Worm (Caenorhabditis elegans) whole organism, young adult: Measurements from ENCODE around the gene gpdh-2.

ENCODE experiments used
- B0261.1 ChIP-seq: sonication (generic microtip); optimal IDR thresholded peaks from 2 replicates; lab custom pipeline; 2016; ENCODE audit warnings: mild to moderate bottlenecking, missing genetic modification characterization, moderate library complexity, missing compliant biosample characterization
- B0336.3 ChIP-seq: fragments of 200-800 bp; sonication (Bioruptor generic); IDR thresholded peaks from 2 replicates; pipeline ENCODE4 v1.3.6; 2022; ENCODE audit warnings: missing genetic modification characterization, missing compliant biosample characterization
- C06A6.2 ChIP-seq: fragments of 200-800 bp; sonication (Bioruptor generic); conservative IDR thresholded peaks from 2 replicates; pipeline ENCODE4 v1.3.6; 2022; ENCODE audit warnings: missing genetic modification characterization, missing compliant biosample characterization
- D2030.7 ChIP-seq: fragments of 200-800 bp; sonication (Bioruptor generic); IDR thresholded peaks from 2 replicates; pipeline ENCODE4 v1.3.6; 2022; ENCODE audit warnings: missing genetic modification reagents, missing genetic modification characterization, missing compliant biosample characterization
- F22D6.2 ChIP-seq: sonication (generic microtip); optimal IDR thresholded peaks from 2 replicates; lab custom pipeline; 2016; ENCODE audit warnings: mild to moderate bottlenecking, missing genetic modification characterization, missing compliant biosample characterization
- F39B2.1 ChIP-seq: fragments of 200-800 bp; sonication (Bioruptor generic); IDR thresholded peaks from 2 replicates; pipeline ENCODE4 v1.3.6; 2022; ENCODE audit warnings: missing genetic modification reagents, missing genetic modification characterization, missing compliant biosample characterization
- F55B11.4 ChIP-seq: sonication (generic microtip); optimal IDR thresholded peaks from 2 replicates; lab custom pipeline; 2016; ENCODE audit warnings: missing compliant biosample characterization, missing genetic modification characterization, borderline replicate concordance; ENCODE audit not compliant: insufficient read depth
- K11D2.4 ChIP-seq: fragments of 200-800 bp; sonication (Bioruptor generic); IDR thresholded peaks from 2 replicates; pipeline ENCODE4 v1.3.6; 2022; ENCODE audit warnings: missing genetic modification reagents, missing genetic modification characterization, missing compliant biosample characterization
- T07F8.4 ChIP-seq: sonication (generic microtip); optimal IDR thresholded peaks from 2 replicates; lab custom pipeline; 2016; ENCODE audit warnings: mild to moderate bottlenecking, missing genetic modification characterization, moderate library complexity, missing compliant biosample characterization
- T26A5.8 ChIP-seq: sonication (generic microtip); optimal IDR thresholded peaks from 2 replicates; lab custom pipeline; 2016; ENCODE audit warnings: missing genetic modification characterization, missing compliant biosample characterization
- Y53F4B.3 ChIP-seq: fragments of 200-800 bp; sonication (Bioruptor generic); IDR thresholded peaks from 2 replicates; pipeline ENCODE4 v1.3.6; 2022; ENCODE audit warnings: missing genetic modification reagents, missing genetic modification characterization, missing compliant biosample characterization
- Y67H2A.10 ChIP-seq: fragments of 200-800 bp; sonication (Bioruptor generic); conservative IDR thresholded peaks from 2 replicates; pipeline ENCODE4 v1.3.6; 2022; ENCODE audit warnings: missing genetic modification reagents, missing genetic modification characterization, missing compliant biosample characterization
- ZK185.1 ChIP-seq: sonication (generic microtip); optimal IDR thresholded peaks from 2 replicates; lab custom pipeline; 2016; ENCODE audit warnings: mild to moderate bottlenecking, missing genetic modification characterization, missing compliant biosample characterization; ENCODE audit not compliant: poor library complexity, severe bottlenecking
- ama-1 ChIP-seq, 3 experiments: fragments of 150-350 bp in 1 of 3; sonication (generic microtip) in 2 of 3; optimal IDR thresholded peaks; 2 replicates each; lab custom pipeline; 2014 to 2018; ENCODE audit warnings: missing biosample characterization in 2 of 3, missing genetic modification characterization in 2 of 3, missing genetic modification reagents in 2 of 3
- attf-3 ChIP-seq: fragments of 200-800 bp; sonication (Bioruptor generic); conservative IDR thresholded peaks from 2 replicates; pipeline ENCODE4 v1.3.6; 2022; ENCODE audit warnings: missing genetic modification reagents, missing genetic modification characterization, missing compliant biosample characterization
- attf-5 ChIP-seq: fragments of 200-800 bp; sonication (Bioruptor generic); optimal IDR thresholded peaks from 2 replicates; lab custom pipeline; 2018; ENCODE audit warnings: mild to moderate bottlenecking, missing genetic modification characterization, missing compliant biosample characterization
- bed-1 ChIP-seq: fragments of 200-800 bp; sonication (Bioruptor generic); IDR thresholded peaks from 2 replicates; pipeline ENCODE4 v1.3.6; 2022; ENCODE audit warnings: missing genetic modification reagents, missing genetic modification characterization, missing compliant biosample characterization
- cebp-1 ChIP-seq, 2 experiments: fragments of 200-800 bp in 1 of 2; sonication (Bioruptor generic) in 1 of 2; sonication (generic microtip) in 1 of 2; IDR thresholded peaks in 1 of 2; optimal IDR thresholded peaks in 1 of 2; 2 replicates each; pipeline versions ENCODE4 v1.3.6 to Lab custom; 2017 to 2022; ENCODE audit warnings: missing compliant biosample characterization in 2 of 2, missing genetic modification characterization in 2 of 2, mild to moderate bottlenecking in 1 of 2, missing genetic modification reagents in 1 of 2, moderate library complexity in 1 of 2
- cebp-2 ChIP-seq: fragments of 200-800 bp; sonication (Bioruptor generic); IDR thresholded peaks from 2 replicates; pipeline ENCODE4 v1.3.6; 2022; ENCODE audit warnings: missing genetic modification characterization, missing compliant biosample characterization
- ceh-27 ChIP-seq: fragments of 200-800 bp; sonication (Bioruptor generic); optimal IDR thresholded peaks from 2 replicates; lab custom pipeline; 2018; ENCODE audit warnings: mild to moderate bottlenecking, missing genetic modification characterization, moderate library complexity, missing compliant biosample characterization
- ceh-40 ChIP-seq: fragments of 200-800 bp; sonication (Bioruptor generic); IDR thresholded peaks from 2 replicates; pipeline ENCODE4 v1.3.6; 2022; ENCODE audit warnings: missing genetic modification characterization, missing compliant biosample characterization
- dpff-1 ChIP-seq: sonication (generic microtip); optimal IDR thresholded peaks from 2 replicates; lab custom pipeline; 2017; ENCODE audit warnings: mild to moderate bottlenecking, missing genetic modification characterization, missing compliant biosample characterization
- efl-1 ChIP-seq: fragments of 150-350 bp; optimal IDR thresholded peaks from 2 replicates; lab custom pipeline; 2014; ENCODE audit warnings: missing biosample characterization, missing genetic modification reagents, missing genetic modification characterization
- egl-44 ChIP-seq: fragments of 200-800 bp; sonication (Bioruptor generic); IDR thresholded peaks from 2 replicates; pipeline ENCODE4 v1.3.6; 2022; ENCODE audit warnings: missing genetic modification reagents, missing genetic modification characterization, missing compliant biosample characterization
- egrh-3 ChIP-seq: fragments of 200-800 bp; sonication (Bioruptor generic); IDR thresholded peaks from 2 replicates; pipeline ENCODE4 v1.3.6; 2022; ENCODE audit warnings: missing genetic modification reagents, missing genetic modification characterization, missing compliant biosample characterization
- ets-4 ChIP-seq: fragments of 200-800 bp; sonication (Bioruptor generic); optimal IDR thresholded peaks from 2 replicates; lab custom pipeline; 2018; ENCODE audit warnings: mild to moderate bottlenecking, missing genetic modification characterization, missing compliant biosample characterization
- lag-1 ChIP-seq: fragments of 200-800 bp; sonication (Bioruptor generic); IDR thresholded peaks from 2 replicates; pipeline ENCODE4 v1.3.6; 2022; ENCODE audit warnings: missing genetic modification reagents, missing genetic modification characterization, missing compliant biosample characterization
- lsl-1 ChIP-seq: fragments of 200-800 bp; sonication (Bioruptor generic); optimal IDR thresholded peaks from 2 replicates; lab custom pipeline; 2018; ENCODE audit warnings: mild to moderate bottlenecking, missing genetic modification characterization, moderate library complexity, missing compliant biosample characterization
- lsy-27 ChIP-seq: sonication (generic microtip); optimal IDR thresholded peaks from 2 replicates; lab custom pipeline; 2017; ENCODE audit warnings: missing genetic modification characterization, mild to moderate bottlenecking, missing compliant biosample characterization, antibody characterized with exemption, missing genotype, borderline replicate concordance; ENCODE audit not compliant: insufficient read depth
- madf-10 ChIP-seq: sonication (generic microtip); optimal IDR thresholded peaks from 2 replicates; lab custom pipeline; 2016; ENCODE audit warnings: mild to moderate bottlenecking, missing genetic modification characterization, missing compliant biosample characterization
- madf-8 ChIP-seq: fragments of 200-800 bp; sonication (Bioruptor generic); conservative IDR thresholded peaks from 2 replicates; pipeline ENCODE4 v1.3.6; 2022; ENCODE audit warnings: missing genetic modification reagents, missing genetic modification characterization, missing compliant biosample characterization
- mcd-1 ChIP-seq: fragments of 200-800 bp; sonication (Bioruptor generic); IDR thresholded peaks from 2 replicates; pipeline ENCODE4 v1.3.6; 2022; ENCODE audit warnings: missing genetic modification reagents, missing genetic modification characterization, missing compliant biosample characterization
- nhr-90 ChIP-seq: sonication (generic microtip); optimal IDR thresholded peaks from 2 replicates; lab custom pipeline; 2016; ENCODE audit warnings: missing genotype, mild to moderate bottlenecking, missing genetic modification characterization, missing compliant biosample characterization
- pbrm-1 ChIP-seq: fragments of 200-800 bp; sonication (Bioruptor generic); IDR thresholded peaks from 2 replicates; pipeline ENCODE4 v1.3.6; 2022; ENCODE audit warnings: missing genetic modification reagents, missing genetic modification characterization, missing compliant biosample characterization
- pha-4 ChIP-seq: fragments of 150-350 bp; sonication (generic microtip); optimal IDR thresholded peaks from 2 replicates; lab custom pipeline; 2014; ENCODE audit warnings: missing biosample characterization, missing genetic modification reagents, missing genetic modification characterization
- rec-8 ChIP-seq, 2 experiments: sonication (generic microtip); optimal IDR thresholded peaks; 2 replicates each; lab custom pipeline; 2016; ENCODE audit warnings: mild to moderate bottlenecking in 2 of 2, missing genetic modification characterization in 2 of 2, missing genetic modification reagents in 2 of 2, missing genotype in 2 of 2, missing biosample characterization in 1 of 2, missing compliant biosample characterization in 1 of 2, moderate library complexity in 1 of 2
- repo-1 ChIP-seq: sonication (generic microtip); optimal IDR thresholded peaks from 2 replicates; lab custom pipeline; 2017; ENCODE audit warnings: mild to moderate bottlenecking, missing genetic modification characterization, missing compliant biosample characterization
- rpc-1 ChIP-seq, 2 experiments: fragments of 150-350 bp in 1 of 2; sonication (generic microtip) in 1 of 2; optimal IDR thresholded peaks; 2 replicates each; lab custom pipeline; 2014 to 2018; ENCODE audit warnings: missing biosample characterization in 1 of 2, missing genetic modification characterization in 1 of 2, missing genetic modification reagents in 1 of 2, missing genotype in 1 of 2
- snpc-4 ChIP-seq, 5 experiments: fragments of 150-350 bp in 1 of 5; sonication (generic microtip) in 4 of 5; optimal IDR thresholded peaks; 2 replicates each; lab custom pipeline; 2014 to 2018; ENCODE audit warnings: missing genetic modification characterization in 5 of 5, missing biosample characterization in 3 of 5, antibody characterized with exemption in 2 of 5, mild to moderate bottlenecking in 2 of 5, missing compliant biosample characterization in 2 of 5, missing genotype in 2 of 5, moderate library complexity in 2 of 5, missing genetic modification reagents in 1 of 5
- sptf-2 ChIP-seq: fragments of 200-800 bp; sonication (Bioruptor generic); optimal IDR thresholded peaks from 2 replicates; lab custom pipeline; 2018; ENCODE audit warnings: mild to moderate bottlenecking, missing genetic modification characterization, missing compliant biosample characterization
- tbp1 ChIP-seq: fragments of 200-800 bp; sonication (Bioruptor generic); optimal IDR thresholded peaks from 2 replicates; lab custom pipeline; 2018; ENCODE audit warnings: mild to moderate bottlenecking, missing genetic modification characterization, missing compliant biosample characterization
- xnd-1 ChIP-seq: sonication (generic microtip); optimal IDR thresholded peaks from 2 replicates; lab custom pipeline; 2016; ENCODE audit warnings: missing genotype, missing genetic modification reagents, missing genetic modification characterization, missing compliant biosample characterization
- zim-3 ChIP-seq: sonication (generic microtip); optimal IDR thresholded peaks from 2 replicates; lab custom pipeline; 2017; ENCODE audit warnings: mild to moderate bottlenecking, missing genetic modification characterization, moderate library complexity, missing compliant biosample characterization
- ztf-18 ChIP-seq: sonication (generic microtip); optimal IDR thresholded peaks from 2 replicates; lab custom pipeline; 2016; ENCODE audit warnings: missing genotype, mild to moderate bottlenecking, missing genetic modification characterization, missing compliant biosample characterization
- ztf-3 ChIP-seq: fragments of 200-800 bp; sonication (Bioruptor generic); optimal IDR thresholded peaks from 2 replicates; lab custom pipeline; 2018; ENCODE audit warnings: mild to moderate bottlenecking, missing genetic modification characterization, missing compliant biosample characterization

gpdh-2 gene

DNA sequence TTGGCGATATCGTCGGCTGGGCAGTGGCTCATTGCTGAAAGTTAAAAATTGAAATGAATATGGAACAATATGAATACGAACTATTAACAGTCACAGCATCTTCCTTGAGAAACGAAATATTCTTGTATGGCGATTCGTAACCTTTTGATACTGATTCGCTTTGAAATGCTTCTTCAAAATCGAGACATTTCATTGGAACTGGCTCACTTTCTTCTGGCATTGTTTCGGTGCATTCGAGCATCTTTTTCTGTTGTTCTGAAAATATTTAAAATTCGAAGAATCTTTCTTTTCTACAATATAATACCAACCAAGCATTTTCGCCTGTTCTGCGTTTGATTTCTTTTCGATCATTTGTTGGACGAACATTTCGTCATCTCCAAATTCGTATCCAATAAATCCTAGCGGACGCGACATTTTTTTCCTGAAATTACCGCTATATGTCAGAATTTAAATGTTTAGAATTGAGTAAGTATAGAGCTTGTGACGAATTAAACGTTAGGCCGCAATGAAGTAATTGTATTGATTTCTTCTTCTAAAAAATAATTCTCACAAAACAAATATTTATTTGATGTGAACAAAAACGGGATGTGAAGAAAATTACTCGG lies 34.6 kb downstream of the gpdh-2 start, which contains the start of gene lin-52 (continued):
- TF ChIP-seq mcd-1 (GFP tag; lab: Robert Waterston, UW) (no peak; the same call in 1 of the 2 replicates), zim-3 (no peak), T07F8.4 (tag; lab: Kevin White, UChicago) (no peak), lag-1 (GFP tag; lab: Robert Waterston, UW) (no peak), attf-3 (GFP tag; lab: Robert Waterston, UW) (no peak), F39B2.1 (0 out of 2 replicates have a peak, but pooled peaks have one; percentile 60), lsl-1 (GFP tag; lab: Kevin White, UChicago) (no peak), C06A6.2 (GFP tag; lab: Robert Waterston, UW) (no peak), madf-8 (GFP tag; lab: Robert Waterston, UW) (no peak), ama-1 (optimal IDR thresholded peaks at IDR 0.05; lab: Kevin White, UChicago) (peak; percentile 79), ama-1 (GFP tag; optimal IDR thresholded peaks at IDR 0.05; lab: Kevin White, UChicago) (peak in 1 of 2 experiments; percentile 8), ceh-40 (no peak), ceh-27 (GFP tag; lab: Kevin White, UChicago) (no peak), attf-5 (GFP tag; lab: Kevin White, UChicago) (no peak), pbrm-1 (GFP tag; lab: Robert Waterston, UW) (no peak), F22D6.2 (tag; lab: Kevin White, UChicago) (no peak), Y53F4B.3 (GFP tag; lab: Robert Waterston, UW) (no peak), K11D2.4 (GFP tag; lab: Robert Waterston, UW) (no peak; the same call in 1 of the 2 replicates), B0261.1 (no peak), ztf-3 (GFP tag; lab: Kevin White, UChicago) (no peak), egl-44 (GFP tag; lab: Robert Waterston, UW) (no peak), rec-8 (tag; optimal IDR thresholded peaks at IDR 0.05; lab: Kevin White, UChicago) (no peak), pha-4 (tag; lab: Kevin White, UChicago) (no peak), sptf-2 (GFP tag; lab: Kevin White, UChicago) (no peak), lsy-27 (tag; lab: Kevin White, UChicago) (no peak), nhr-90 (tag; lab: Kevin White, UChicago) (no peak), cebp-1 (GFP tag; IDR thresholded peaks at IDR 0.05; lab: Robert Waterston, UW) (0 out of 2 replicates have a peak, but pooled peaks have one; percentile 24), cebp-1 (tag; optimal IDR thresholded peaks at IDR 0.05; lab: Kevin White, UChicago) (peak; percentile 71), Y67H2A.10 (GFP tag; lab: Robert Waterston, UW) (no peak), dpff-1 (no peak), rpc-1 (optimal IDR thresholded peaks at IDR 0.05; lab: Kevin White, UChicago) (no peak), rpc-1 (tag; optimal IDR thresholded peaks at IDR 0.05; lab: Kevin White, UChicago) (no peak), repo-1 (peak; percentile 83), tbp1 (GFP tag; lab: Kevin White, UChicago) (peak; percentile 11), bed-1 (GFP tag; lab: Robert Waterston, UW) (no peak), egrh-3 (GFP tag; lab: Robert Waterston, UW) (no peak), snpc-4 (GFP tag; optimal IDR thresholded peaks at IDR 0.05; lab: Kevin White, UChicago) (no peak), snpc-4 (tag; optimal IDR thresholded peaks at IDR 0.05; lab: Kevin White, UChicago) (no peak), madf-10 (tag; lab: Kevin White, UChicago) (peak; percentile 27), ZK185.1 (tag; lab: Kevin White, UChicago) (peak; percentile 69), xnd-1 (no peak), efl-1 (no peak), F55B11.4 (tag; lab: Kevin White, UChicago) (no peak), T26A5.8 (tag; lab: Kevin White, UChicago) (no peak), ets-4 (GFP tag; lab: Kevin White, UChicago) (no peak), cebp-2 (no peak), D2030.7 (no peak), B0336.3 (GFP tag; lab: Robert Waterston, UW) (peak; percentile 56; the same call in 1 of the 2 replicates), ztf-18 (tag; lab: Kevin White, UChicago) (no peak)
